Fruit fly (Drosophila melanogaster) whole organism, embryonic: ENCODE results near the gene CG13008.

Experiments used
- Atf3 ChIP-seq: fragments of 200-800 bp; sonication (Bioruptor generic); optimal IDR thresholded peaks from 3 replicates; lab custom pipeline; 2016; ENCODE audit warnings: missing biosample characterization, missing genetic modification characterization
- Atf6 ChIP-seq: fragments of 200-800 bp; sonication (Bioruptor generic); IDR thresholded peaks from 2 replicates; pipeline ENCODE4 v1.3.6; 2022; ENCODE audit warnings: missing biosample characterization, missing genetic modification characterization
- B-H1 ChIP-seq: fragments of 200-800 bp; sonication (Bioruptor generic); IDR thresholded peaks from 3 replicates; pipeline ENCODE4 v1.3.6; 2022; ENCODE audit warnings: missing biosample characterization, missing genetic modification characterization
- C15 ChIP-seq: fragments of 200-800 bp; sonication (Bioruptor generic); IDR thresholded peaks from 3 replicates; pipeline ENCODE4 v1.3.6; 2022; ENCODE audit warnings: missing biosample characterization, missing genetic modification characterization
- CG11504 ChIP-seq: fragments of 200-800 bp; sonication (Bioruptor generic); optimal IDR thresholded peaks from 3 replicates; lab custom pipeline; 2019; ENCODE audit warnings: missing biosample characterization, mild to moderate bottlenecking, missing genetic modification characterization, moderate library complexity
- CG12071 ChIP-seq: fragments of 200-800 bp; sonication (Bioruptor generic); optimal IDR thresholded peaks from 3 replicates; lab custom pipeline; 2018; ENCODE audit warnings: missing biosample characterization, mild to moderate bottlenecking, missing genetic modification characterization
- CG14441 ChIP-seq: fragments of 200-800 bp; sonication (Bioruptor generic); IDR thresholded peaks from 2 replicates; pipeline ENCODE4 v1.3.6; 2022; ENCODE audit warnings: missing biosample characterization, missing genetic modification characterization
- CG16779 ChIP-seq: fragments of 200-800 bp; sonication (Bioruptor generic); IDR thresholded peaks from 2 replicates; pipeline ENCODE4 v1.3.6; 2022; ENCODE audit warnings: missing biosample characterization, missing genetic modification characterization
- CG17359 ChIP-seq: fragments of 200-800 bp; sonication (Bioruptor generic); optimal IDR thresholded peaks from 3 replicates; lab custom pipeline; 2018; ENCODE audit warnings: missing biosample characterization, mild to moderate bottlenecking, missing genetic modification characterization, moderate library complexity
- CG2889 ChIP-seq: fragments of 200-800 bp; sonication (Bioruptor generic); IDR thresholded peaks from 3 replicates; pipeline ENCODE4 v1.3.6; 2022; ENCODE audit warnings: missing biosample characterization, missing genetic modification characterization
- CG31388 ChIP-seq: fragments of 200-800 bp; sonication (Bioruptor generic); optimal IDR thresholded peaks from 2 replicates; lab custom pipeline; 2016; ENCODE audit warnings: missing biosample characterization, missing genetic modification characterization
- CG4360 ChIP-seq: fragments of 200-800 bp; sonication (Bioruptor generic); IDR thresholded peaks from 2 replicates; pipeline ENCODE4 v1.3.6; 2022; ENCODE audit warnings: missing biosample characterization, missing genetic modification characterization
- CG4730 ChIP-seq: fragments of 200-800 bp; sonication (Bioruptor generic); IDR thresholded peaks from 2 replicates; pipeline ENCODE4 v1.3.6; 2022; ENCODE audit warnings: missing biosample characterization, missing genetic modification characterization
- CG5245 ChIP-seq: fragments of 200-800 bp; sonication (Bioruptor generic); optimal IDR thresholded peaks from 3 replicates; lab custom pipeline; 2016; ENCODE audit warnings: missing biosample characterization, missing genetic modification characterization
- CG6854 ChIP-seq: fragments of 200-800 bp; sonication (Bioruptor generic); optimal IDR thresholded peaks from 3 replicates; lab custom pipeline; 2017; ENCODE audit warnings: missing biosample characterization, mild to moderate bottlenecking, missing genetic modification characterization
- CG9609 ChIP-seq: fragments of 200-800 bp; sonication (Bioruptor generic); optimal IDR thresholded peaks from 3 replicates; lab custom pipeline; 2016; ENCODE audit warnings: missing biosample characterization, missing genetic modification characterization
- CG9817 ChIP-seq: fragments of 200-800 bp; sonication (Bioruptor generic); optimal IDR thresholded peaks from 2 replicates; lab custom pipeline; 2018; ENCODE audit warnings: missing biosample characterization, mild to moderate bottlenecking, missing genetic modification characterization, moderate library complexity
- CHES-1-like ChIP-seq: fragments of 200-800 bp; sonication (Bioruptor generic); optimal IDR thresholded peaks from 2 replicates; lab custom pipeline; 2016; ENCODE audit warnings: missing biosample characterization, missing genetic modification characterization
- CTCF ChIP-seq: fragments of 200-800 bp; sonication (Bioruptor generic); optimal IDR thresholded peaks from 2 replicates; lab custom pipeline; 2017; ENCODE audit warnings: missing biosample characterization, mild to moderate bottlenecking, missing genetic modification characterization, moderate library complexity
- Camta ChIP-seq: fragments of 200-800 bp; sonication (Bioruptor generic); optimal IDR thresholded peaks from 2 replicates; lab custom pipeline; 2016; ENCODE audit warnings: missing biosample characterization, missing genetic modification characterization
- CoRest ChIP-seq: fragments of 200-800 bp; sonication (Bioruptor generic); optimal IDR thresholded peaks from 3 replicates; lab custom pipeline; 2018; ENCODE audit warnings: missing biosample characterization, mild to moderate bottlenecking, missing genetic modification characterization, moderate library complexity
- D ChIP-seq, 2 experiments: fragments of 200-800 bp in 1 of 2; fragments of >200 bp in 1 of 2; sonication (Bioruptor generic) in 1 of 2; optimal IDR thresholded peaks; 2 replicates in 1 of 2; 3 replicates in 1 of 2; lab custom pipeline; 2017; ENCODE audit warnings: mild to moderate bottlenecking in 1 of 2, missing biosample characterization in 1 of 2, missing genetic modification characterization in 1 of 2, missing genetic modification reagents in 1 of 2
- Deaf1 ChIP-seq: fragments of 200-800 bp; optimal IDR thresholded peaks from 3 replicates; lab custom pipeline; 2019; ENCODE audit warnings: missing biosample characterization, mild to moderate bottlenecking, missing genetic modification characterization, moderate library complexity
- Dek ChIP-seq: fragments of 200-800 bp; sonication (Bioruptor generic); optimal IDR thresholded peaks from 3 replicates; lab custom pipeline; 2019; ENCODE audit warnings: missing biosample characterization, mild to moderate bottlenecking, missing genetic modification characterization, moderate library complexity
- Gsc ChIP-seq: fragments of 200-800 bp; sonication (Bioruptor generic); IDR thresholded peaks from 2 replicates; pipeline ENCODE4 v1.3.6; 2022; ENCODE audit warnings: missing biosample characterization, missing genetic modification characterization
- HLH54F ChIP-seq: fragments of 200-800 bp; sonication (Bioruptor generic); optimal IDR thresholded peaks from 3 replicates; lab custom pipeline; 2016; ENCODE audit warnings: missing biosample characterization, missing genetic modification characterization
- HmgZ ChIP-seq: fragments of 200-800 bp; sonication (Bioruptor generic); optimal IDR thresholded peaks from 2 replicates; lab custom pipeline; 2018; ENCODE audit warnings: missing biosample characterization, mild to moderate bottlenecking, missing genetic modification characterization
- Hsf ChIP-seq: fragments of 200-800 bp; sonication (Bioruptor generic); optimal IDR thresholded peaks from 3 replicates; lab custom pipeline; 2016; ENCODE audit warnings: missing biosample characterization, missing genetic modification characterization
- Sox102F ChIP-seq: fragments of 200-800 bp; sonication (Bioruptor generic); optimal IDR thresholded peaks from 2 replicates; lab custom pipeline; 2018; ENCODE audit warnings: missing biosample characterization, mild to moderate bottlenecking, missing genetic modification characterization, moderate library complexity
- Trl ChIP-seq, 3 experiments: fragments of >200 bp in 2 of 3; fragments of 200-800 bp in 1 of 3; sonication (Bioruptor generic) in 1 of 3; optimal IDR thresholded peaks; 2 replicates in 1 of 3; 3 replicates in 2 of 3; lab custom pipeline; 2016 to 2017; ENCODE audit warnings: missing biosample characterization in 1 of 3, missing genetic modification characterization in 1 of 3
- Usf ChIP-seq: fragments of 200-800 bp; sonication (Bioruptor generic); optimal IDR thresholded peaks from 2 replicates; lab custom pipeline; 2017; ENCODE audit warnings: missing genotype, missing biosample characterization, missing genetic modification characterization
- abd-A ChIP-seq: fragments of 200-800 bp; sonication (Bioruptor generic); optimal IDR thresholded peaks from 3 replicates; lab custom pipeline; 2019; ENCODE audit warnings: missing biosample characterization, mild to moderate bottlenecking, missing genetic modification characterization, moderate library complexity
- al ChIP-seq: fragments of 200-800 bp; sonication (Bioruptor generic); IDR thresholded peaks from 2 replicates; pipeline ENCODE4 v1.3.6; 2022; ENCODE audit warnings: missing biosample characterization, missing genetic modification characterization
- aop ChIP-seq: fragments of 200-800 bp; sonication (Bioruptor generic); IDR thresholded peaks from 2 replicates; pipeline ENCODE4 v1.3.6; 2022; ENCODE audit warnings: missing biosample characterization, missing genetic modification characterization
- chinmo ChIP-seq: fragments of 200-800 bp; sonication (Bioruptor generic); IDR thresholded peaks from 4 replicates; pipeline ENCODE4 v1.3.6; 2022; ENCODE audit warnings: missing biosample characterization, missing genetic modification characterization; ENCODE audit not compliant: partially characterized antibody
- corto ChIP-seq: fragments of 200-800 bp; sonication (Bioruptor generic); optimal IDR thresholded peaks from 2 replicates; lab custom pipeline; 2016; ENCODE audit warnings: missing biosample characterization, mild to moderate bottlenecking, missing genetic modification characterization, moderate library complexity
- cwo ChIP-seq: fragments of 200-800 bp; sonication (Bioruptor generic); optimal IDR thresholded peaks from 3 replicates; lab custom pipeline; 2017; ENCODE audit warnings: missing biosample characterization, missing genetic modification characterization, mild to moderate bottlenecking, moderate library complexity, missing genetic modification reagents
- disco-r ChIP-seq: fragments of 200-800 bp; sonication (Bioruptor generic); optimal IDR thresholded peaks from 2 replicates; lab custom pipeline; 2016; ENCODE audit warnings: missing biosample characterization, missing genetic modification characterization
- dysf ChIP-seq: fragments of 200-800 bp; sonication (Bioruptor generic); IDR thresholded peaks from 3 replicates; pipeline ENCODE4 v1.3.6; 2022; ENCODE audit warnings: missing biosample characterization, missing genetic modification characterization
- en ChIP-seq: fragments of 200-800 bp; sonication (Bioruptor generic); optimal IDR thresholded peaks from 2 replicates; lab custom pipeline; 2016; ENCODE audit warnings: missing biosample characterization, missing genetic modification characterization
- fd64A ChIP-seq: fragments of 200-800 bp; sonication (Bioruptor generic); optimal IDR thresholded peaks from 3 replicates; lab custom pipeline; 2018; ENCODE audit warnings: missing biosample characterization, mild to moderate bottlenecking, missing genetic modification characterization
- gcm ChIP-seq: fragments of 200-800 bp; sonication (Bioruptor generic); optimal IDR thresholded peaks from 2 replicates; lab custom pipeline; 2019; ENCODE audit warnings: missing biosample characterization, mild to moderate bottlenecking, missing genetic modification characterization, moderate library complexity
- gt ChIP-seq: fragments of 200-800 bp; sonication (Bioruptor generic); IDR thresholded peaks from 2 replicates; pipeline ENCODE4 v1.3.6; 2022; ENCODE audit warnings: missing biosample characterization, missing genetic modification characterization
- h ChIP-seq: fragments of >200 bp; optimal IDR thresholded peaks from 2 replicates; lab custom pipeline; 2017
- her ChIP-seq: fragments of 200-800 bp; sonication (Bioruptor generic); optimal IDR thresholded peaks from 2 replicates; lab custom pipeline; 2016; ENCODE audit warnings: missing biosample characterization, missing genetic modification characterization
- knrl ChIP-seq: fragments of 200-800 bp; sonication (Bioruptor generic); IDR thresholded peaks from 3 replicates; pipeline ENCODE4 v1.3.6; 2022; ENCODE audit warnings: missing biosample characterization, missing genetic modification characterization; ENCODE audit not compliant: partially characterized antibody
- luna ChIP-seq: fragments of 200-800 bp; sonication (Bioruptor generic); optimal IDR thresholded peaks from 2 replicates; lab custom pipeline; 2016; ENCODE audit warnings: missing biosample characterization, missing genetic modification characterization
- pho ChIP-seq: fragments of 200-800 bp; sonication (Bioruptor generic); optimal IDR thresholded peaks from 2 replicates; lab custom pipeline; 2016; ENCODE audit warnings: missing biosample characterization, missing genetic modification characterization
- pum ChIP-seq: fragments of 200-800 bp; sonication (Bioruptor generic); optimal IDR thresholded peaks from 2 replicates; lab custom pipeline; 2016; ENCODE audit warnings: missing biosample characterization, missing genetic modification characterization
- ro ChIP-seq: fragments of 200-800 bp; sonication (Bioruptor generic); IDR thresholded peaks from 2 replicates; pipeline ENCODE4 v1.3.6; 2022; ENCODE audit warnings: missing biosample characterization, missing genetic modification characterization
- tgo ChIP-seq: fragments of 200-800 bp; sonication (Bioruptor generic); IDR thresholded peaks from 3 replicates; pipeline ENCODE4 v1.3.6; 2022; ENCODE audit warnings: missing biosample characterization, missing genetic modification characterization
- vnd ChIP-seq: fragments of 200-800 bp; sonication (Bioruptor generic); IDR thresholded peaks from 3 replicates; pipeline ENCODE4 v1.3.6; 2022; ENCODE audit warnings: missing biosample characterization, missing genetic modification characterization; ENCODE audit not compliant: partially characterized antibody
- wor ChIP-seq: fragments of 200-800 bp; sonication (Bioruptor generic); IDR thresholded peaks from 2 replicates; pipeline ENCODE4 v1.3.6; 2022; ENCODE audit warnings: missing biosample characterization, missing genetic modification characterization

CG13008 gene

DNA sequence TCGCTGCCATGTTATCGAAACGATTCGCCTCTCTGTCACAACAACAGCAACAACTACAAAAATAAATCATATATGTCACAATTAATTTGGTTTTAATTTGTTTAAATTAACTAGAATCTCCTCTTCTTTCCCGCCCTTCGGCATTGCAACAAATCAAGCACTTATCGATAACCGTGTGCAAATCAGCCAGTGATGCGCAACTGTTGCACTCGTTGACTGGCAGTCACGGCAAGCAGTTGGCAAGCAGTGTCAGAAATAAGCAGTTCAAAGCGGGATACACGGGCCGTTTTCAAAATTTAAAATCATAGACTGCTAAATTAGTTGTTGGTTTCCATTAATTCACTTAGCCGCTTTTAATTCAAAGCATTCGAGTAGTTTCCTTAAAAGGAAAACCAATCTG, 27.3 kb upstream of the CG13008 start, which contains the start of gene Axs (continued):
- TF ChIP-seq CG14441 (GFP tag; lab: Robert Waterston, UW) (no peak), Usf (GFP tag; lab: Kevin White, UChicago) (no peak), en (no peak), CG31388 (no peak), aop (GFP tag; lab: Robert Waterston, UW) (no peak), CG17359 (no peak), Gsc (GFP tag; lab: Robert Waterston, UW) (no peak), pum (GFP tag; lab: Kevin White, UChicago) (peak; percentile 9), CG9609 (no peak), CoRest (tag; lab: Kevin White, UChicago) (peak; percentile 51), CG2889 (GFP tag; lab: Robert Waterston, UW) (no peak), gcm (GFP tag; lab: Kevin White, UChicago) (no peak), D (optimal IDR thresholded peaks at IDR 0.05; lab: Kevin White, UChicago) (no peak), D (GFP tag; optimal IDR thresholded peaks at IDR 0.05; lab: Kevin White, UChicago) (no peak), her (GFP tag; lab: Kevin White, UChicago) (no peak), Atf3 (GFP tag; lab: Kevin White, UChicago) (peak; percentile 51), pho (GFP tag; lab: Kevin White, UChicago) (peak; percentile 1), HLH54F (GFP tag; lab: Kevin White, UChicago) (no peak), B-H1 (GFP tag; lab: Robert Waterston, UW) (no peak), CG9817 (peak; percentile 0), ro (GFP tag; lab: Robert Waterston, UW) (no peak), fd64A (GFP tag; lab: Kevin White, UChicago) (no peak), Trl (optimal IDR thresholded peaks at IDR 0.05; lab: Kevin White, UChicago) (no peak), Trl (GFP tag; optimal IDR thresholded peaks at IDR 0.05; lab: Kevin White, UChicago) (no peak), tgo (no peak), CG11504 (tag; lab: Kevin White, UChicago) (peak; percentile 62), CG4360 (GFP tag; lab: Robert Waterston, UW) (no peak), Hsf (GFP tag; lab: Kevin White, UChicago) (no peak), al (GFP tag; lab: Robert Waterston, UW) (no peak), h (lab: Kevin White, UChicago) (no peak), dysf (GFP tag; lab: Robert Waterston, UW) (no peak), wor (no peak), corto (GFP tag; lab: Kevin White, UChicago) (no peak), CG16779 (no peak), CG12071 (no peak), luna (GFP tag; lab: Kevin White, UChicago) (no peak), Sox102F (GFP tag; lab: Kevin White, UChicago) (no peak), vnd (GFP tag; lab: Robert Waterston, UW) (peak; percentile 58; the same call in 2 of the 3 replicates), CG5245 (GFP tag; lab: Kevin White, UChicago) (no peak), CHES-1-like (GFP tag; lab: Kevin White, UChicago) (peak; percentile 53), CTCF (peak; percentile 21), CG6854 (no peak), gt (no peak), HmgZ (tag; lab: Kevin White, UChicago) (peak; percentile 51), CG4730 (no peak), Camta (GFP tag; lab: Kevin White, UChicago) (no peak), Dek (tag; lab: Kevin White, UChicago) (peak; percentile 28), Deaf1 (tag; lab: Kevin White, UChicago) (no peak), C15 (GFP tag; lab: Robert Waterston, UW) (no peak), abd-A (tag; lab: Kevin White, UChicago) (no peak), disco-r (GFP tag; lab: Kevin White, UChicago) (no peak), cwo (GFP tag; lab: Kevin White, UChicago) (no peak), Atf6 (GFP tag; lab: Robert Waterston, UW) (no peak), chinmo (GFP tag; lab: Robert Waterston, UW) (peak; percentile 99), knrl (GFP tag; lab: Robert Waterston, UW) (peak; percentile 80)
